Worm (Caenorhabditis elegans) whole organism, late embryonic: Measurements from ENCODE around the gene thoc-2.

Experiments
- F13H6.1 ChIP-seq: sonication (generic microtip); optimal IDR thresholded peaks from 2 replicates; lab custom pipeline; 2016; ENCODE audit warnings: missing genetic modification characterization, missing compliant biosample characterization
- ama-1 ChIP-seq: fragments of 150-350 bp; optimal IDR thresholded peaks from 2 replicates; lab custom pipeline; 2014
- ceh-18 ChIP-seq: sonication (generic microtip); optimal IDR thresholded peaks from 2 replicates; lab custom pipeline; 2016; ENCODE audit warnings: missing genetic modification characterization, missing compliant biosample characterization
- ceh-19 ChIP-seq: fragments of 200-800 bp; sonication (Bioruptor generic); optimal IDR thresholded peaks from 2 replicates; lab custom pipeline; 2018; ENCODE audit warnings: mild to moderate bottlenecking, missing genetic modification characterization, missing compliant biosample characterization
- ceh-22 ChIP-seq: sonication (generic microtip); optimal IDR thresholded peaks from 2 replicates; lab custom pipeline; 2017; ENCODE audit warnings: missing biosample characterization, missing genetic modification characterization
- ceh-31 ChIP-seq: sonication (generic microtip); optimal IDR thresholded peaks from 2 replicates; lab custom pipeline; 2016; ENCODE audit warnings: missing genetic modification characterization, missing compliant biosample characterization
- ceh-45 ChIP-seq: fragments of 200-800 bp; sonication (Bioruptor generic); IDR thresholded peaks from 2 replicates; pipeline ENCODE4 v1.3.6; 2022; ENCODE audit warnings: missing genetic modification reagents, missing genetic modification characterization, missing compliant biosample characterization
- ceh-6 ChIP-seq: fragments of 200-800 bp; sonication (Bioruptor generic); optimal IDR thresholded peaks from 2 replicates; lab custom pipeline; 2018; ENCODE audit warnings: mild to moderate bottlenecking, missing genetic modification characterization, missing compliant biosample characterization
- che-1 ChIP-seq: sonication (generic microtip); optimal IDR thresholded peaks from 2 replicates; lab custom pipeline; 2016; ENCODE audit warnings: mild to moderate bottlenecking, missing genetic modification characterization, missing compliant biosample characterization
- dmd-4 ChIP-seq: sonication (generic microtip); optimal IDR thresholded peaks from 2 replicates; lab custom pipeline; 2016; ENCODE audit warnings: borderline replicate concordance, missing genetic modification characterization, missing compliant biosample characterization
- dve-1 ChIP-seq: sonication (generic microtip); optimal IDR thresholded peaks from 2 replicates; lab custom pipeline; 2017; ENCODE audit warnings: antibody characterized with exemption, mild to moderate bottlenecking, missing genetic modification characterization, missing compliant biosample characterization
- eyg-1 ChIP-seq: sonication (generic microtip); optimal IDR thresholded peaks from 2 replicates; lab custom pipeline; 2016; ENCODE audit warnings: missing genotype, missing genetic modification characterization, missing compliant biosample characterization
- fkh-6 ChIP-seq: sonication (generic microtip); optimal IDR thresholded peaks from 2 replicates; lab custom pipeline; 2016; ENCODE audit warnings: missing genetic modification characterization, missing compliant biosample characterization
- gmeb-2 ChIP-seq: sonication (generic microtip); optimal IDR thresholded peaks from 2 replicates; lab custom pipeline; 2016; ENCODE audit warnings: missing genetic modification characterization, inconsistent platforms, missing compliant biosample characterization
- hlh-13 ChIP-seq: fragments of 200-800 bp; sonication (Bioruptor generic); optimal IDR thresholded peaks from 2 replicates; lab custom pipeline; 2018; ENCODE audit warnings: mild to moderate bottlenecking, missing genetic modification characterization, missing compliant biosample characterization
- hlh-15 ChIP-seq: sonication (generic microtip); optimal IDR thresholded peaks from 2 replicates; lab custom pipeline; 2016; ENCODE audit warnings: missing genetic modification characterization, missing compliant biosample characterization
- hlh-30 ChIP-seq: sonication (generic microtip); optimal IDR thresholded peaks from 2 replicates; lab custom pipeline; 2017; ENCODE audit warnings: antibody characterized with exemption, missing genetic modification characterization, missing compliant biosample characterization; ENCODE audit not compliant: insufficient read depth
- hlh-8 ChIP-seq: sonication (generic microtip); optimal IDR thresholded peaks from 2 replicates; lab custom pipeline; 2016; ENCODE audit warnings: missing genotype, missing genetic modification characterization, missing compliant biosample characterization
- lin-11 ChIP-seq: fragments of 200-800 bp; sonication (Bioruptor generic); optimal IDR thresholded peaks from 2 replicates; lab custom pipeline; 2018; ENCODE audit warnings: mild to moderate bottlenecking, missing genetic modification characterization, missing compliant biosample characterization
- madf-2 ChIP-seq: sonication (generic microtip); optimal IDR thresholded peaks from 2 replicates; lab custom pipeline; 2017; ENCODE audit warnings: missing genetic modification characterization, missing compliant biosample characterization
- nfya-1 ChIP-seq: sonication (generic microtip); optimal IDR thresholded peaks from 2 replicates; lab custom pipeline; 2017; ENCODE audit warnings: missing genetic modification characterization, mild to moderate bottlenecking, missing compliant biosample characterization, antibody characterized with exemption, moderate library complexity
- nhr-11 ChIP-seq: fragments of 150-350 bp; optimal IDR thresholded peaks from 2 replicates; lab custom pipeline; 2014; ENCODE audit warnings: missing biosample characterization, missing genetic modification characterization
- odd-2 ChIP-seq: sonication (generic microtip); optimal IDR thresholded peaks from 2 replicates; lab custom pipeline; 2017; ENCODE audit warnings: antibody characterized with exemption, mild to moderate bottlenecking, missing genetic modification characterization, missing compliant biosample characterization
- pag-3 ChIP-seq: sonication (generic microtip); optimal IDR thresholded peaks from 2 replicates; lab custom pipeline; 2016; ENCODE audit warnings: missing compliant biosample characterization, missing genetic modification characterization, borderline replicate concordance
- pat-9 ChIP-seq: fragments of 200-800 bp; sonication (Bioruptor generic); optimal IDR thresholded peaks from 2 replicates; lab custom pipeline; 2018; ENCODE audit warnings: mild to moderate bottlenecking, missing genetic modification characterization, moderate library complexity, missing compliant biosample characterization
- pha-2 ChIP-seq: sonication (generic microtip); optimal IDR thresholded peaks from 2 replicates; lab custom pipeline; 2017; ENCODE audit warnings: mild to moderate bottlenecking, missing genetic modification characterization, missing compliant biosample characterization
- ref-2 ChIP-seq: sonication (generic microtip); optimal IDR thresholded peaks from 2 replicates; lab custom pipeline; 2016; ENCODE audit warnings: missing genetic modification characterization, missing compliant biosample characterization
- rnt-1 ChIP-seq: sonication (generic microtip); optimal IDR thresholded peaks from 2 replicates; lab custom pipeline; 2016; ENCODE audit warnings: missing genetic modification characterization, missing compliant biosample characterization
- sdc-2 ChIP-seq: sonication (generic microtip); optimal IDR thresholded peaks from 2 replicates; lab custom pipeline; 2016; ENCODE audit warnings: missing genotype, missing genetic modification characterization, missing compliant biosample characterization
- sox-2 ChIP-seq: fragments of 200-800 bp; sonication (Bioruptor generic); IDR thresholded peaks from 2 replicates; pipeline ENCODE4 v1.3.6; 2022; ENCODE audit warnings: missing genetic modification reagents, missing genetic modification characterization, missing compliant biosample characterization
- sox-4 ChIP-seq: sonication (generic microtip); optimal IDR thresholded peaks from 2 replicates; lab custom pipeline; 2017; ENCODE audit warnings: mild to moderate bottlenecking, missing genetic modification characterization, inconsistent platforms, missing compliant biosample characterization
- tbx-2 ChIP-seq: sonication (generic microtip); optimal IDR thresholded peaks from 2 replicates; lab custom pipeline; 2016; ENCODE audit warnings: missing genetic modification characterization, missing compliant biosample characterization
- tbx-7 ChIP-seq: sonication (generic microtip); optimal IDR thresholded peaks from 2 replicates; lab custom pipeline; 2016; ENCODE audit warnings: missing genotype, missing genetic modification characterization, missing compliant biosample characterization
- unc-3 ChIP-seq, 2 experiments: fragments of 200-800 bp in 1 of 2; sonication (Bioruptor generic) in 1 of 2; sonication (generic microtip) in 1 of 2; conservative IDR thresholded peaks in 1 of 2; optimal IDR thresholded peaks in 1 of 2; 2 replicates each; pipeline versions ENCODE4 v1.3.6 to Lab custom; 2016 to 2022; ENCODE audit warnings: missing compliant biosample characterization in 2 of 2, missing genetic modification characterization in 2 of 2, missing genetic modification reagents in 1 of 2
- unc-42 ChIP-seq: sonication (generic microtip); optimal IDR thresholded peaks from 2 replicates; lab custom pipeline; 2016; ENCODE audit warnings: missing genotype, missing genetic modification characterization, missing compliant biosample characterization
- unc-55 ChIP-seq: sonication (generic microtip); optimal IDR thresholded peaks from 2 replicates; lab custom pipeline; 2017; ENCODE audit warnings: missing biosample characterization, missing genetic modification reagents, missing genetic modification characterization
- ztf-16 ChIP-seq: sonication (generic microtip); optimal IDR thresholded peaks from 2 replicates; lab custom pipeline; 2017; ENCODE audit warnings: missing genetic modification characterization, missing compliant biosample characterization

The thoc-2 gene

DNA sequence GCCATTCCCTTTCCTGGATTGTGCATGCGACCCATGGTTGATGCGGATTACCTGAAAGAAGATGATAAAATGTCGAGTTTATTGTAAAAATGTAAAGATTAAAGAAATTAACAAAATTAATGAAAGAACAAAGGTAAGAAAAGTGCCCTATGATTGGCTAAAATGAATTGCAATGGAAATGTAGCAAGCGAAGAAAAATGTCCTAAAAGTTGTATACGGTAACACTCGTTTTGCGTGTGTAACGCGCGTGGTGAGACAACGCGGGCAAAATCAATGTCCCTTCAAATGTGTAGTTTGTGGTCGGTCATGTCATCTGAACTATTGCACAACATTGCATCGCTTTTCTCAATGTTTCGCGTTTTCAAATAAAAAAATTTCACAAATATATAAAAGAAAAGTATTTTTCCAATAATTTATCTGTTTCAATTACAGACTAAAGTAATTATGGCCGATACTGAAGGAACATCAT is 7.1 kb downstream of the thoc-2 start, which contains the start of the genes rps-13 and nfx-1 (continued):
- TF ChIP-seq ref-2 (tag; lab: Kevin White, UChicago): peak; percentile 35
- TF ChIP-seq tbx-2 (tag; lab: Kevin White, UChicago): peak; percentile 46
- TF ChIP-seq gmeb-2 (tag; lab: Kevin White, UChicago): no peak
- TF ChIP-seq rnt-1: peak; percentile 66
- TF ChIP-seq ceh-31 (tag; lab: Kevin White, UChicago): peak; percentile 61
- peak; percentile 50 for TF ChIP-seq ceh-18
- TF ChIP-seq nfya-1 (tag; lab: Kevin White, UChicago): peak; percentile 93
- peak; percentile 78 for TF ChIP-seq hlh-30 (tag; lab: Kevin White, UChicago)
- no peak for TF ChIP-seq fkh-6
- TF ChIP-seq lin-11 (tag; lab: Kevin White, UChicago): no peak
- TF ChIP-seq che-1 (tag; lab: Kevin White, UChicago): no peak
- TF ChIP-seq sox-2 (GFP tag; lab: Robert Waterston, UW): no peak
- no peak for TF ChIP-seq madf-2 (tag; lab: Kevin White, UChicago)
- TF ChIP-seq unc-42 (tag; lab: Kevin White, UChicago): peak; percentile 38
- no peak for TF ChIP-seq ceh-19
- TF ChIP-seq odd-2 (tag; lab: Kevin White, UChicago): no peak
- no peak for TF ChIP-seq tbx-7 (tag; lab: Kevin White, UChicago)
- TF ChIP-seq sdc-2 (tag; lab: Kevin White, UChicago): no peak
- peak; percentile 57 for TF ChIP-seq unc-55
- TF ChIP-seq hlh-15: no peak
- TF ChIP-seq ceh-22 (tag; lab: Kevin White, UChicago): no peak
- no peak for TF ChIP-seq hlh-13 (GFP tag; lab: Kevin White, UChicago)
- TF ChIP-seq ceh-45 (GFP tag; lab: Robert Waterston, UW): no peak
- TF ChIP-seq dve-1 (tag; lab: Kevin White, UChicago): peak; percentile 14

DNA sequence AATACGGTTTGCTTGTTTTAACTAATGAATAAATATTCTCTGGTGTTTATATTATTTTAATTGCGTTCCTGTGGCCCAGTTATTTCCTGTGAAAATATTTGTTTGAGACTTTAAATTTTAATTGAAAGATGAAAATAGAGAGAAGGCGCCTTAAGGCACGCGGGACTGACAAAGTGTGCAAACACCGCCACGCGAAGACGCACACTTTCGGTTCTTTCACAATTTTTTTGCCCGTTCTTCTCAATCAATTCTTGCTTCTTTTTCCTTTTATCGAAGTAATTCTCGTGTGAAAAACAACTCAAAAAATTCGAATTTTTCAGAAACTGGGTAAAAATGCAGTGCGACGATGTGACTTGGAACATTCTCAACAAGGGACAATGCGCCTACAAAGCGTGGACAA is 11.3 kb downstream of the thoc-2 start, which contains the start of gene C16A3.6:
Gene C16A3.6 (plus strand): TSS at position 84 of the 400 bp plus-strand sequence.
- no peak for TF ChIP-seq pag-3 (tag; lab: Kevin White, UChicago)
- peak; percentile 25 for TF ChIP-seq hlh-30 (tag; lab: Kevin White, UChicago)

DNA sequence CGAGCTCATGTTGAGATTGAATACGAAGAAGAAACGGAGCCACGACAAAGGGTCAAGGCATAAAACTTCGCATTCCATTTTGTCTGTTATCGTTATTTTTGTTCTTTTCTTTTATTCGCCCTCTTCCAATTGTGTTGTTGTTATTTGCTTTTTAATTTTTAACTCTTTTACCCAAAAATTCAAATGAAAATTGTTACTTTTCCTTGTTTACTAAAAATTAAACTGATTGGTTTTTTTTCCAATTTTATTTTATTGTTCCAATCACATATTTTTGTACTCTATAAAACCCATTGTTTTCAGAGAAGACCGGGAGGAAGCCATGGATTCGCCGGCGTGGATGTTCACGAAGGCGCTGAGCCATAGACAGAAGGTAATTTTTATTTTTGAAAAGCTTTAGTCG is 12.6 kb downstream of the thoc-2 start, which contains the start of gene C16A3.5:
Gene C16A3.5 (plus strand): TSS at position 301 of the 400 bp plus-strand sequence.
- TF ChIP-seq fkh-6 (no peak), ama-1 (no peak), hlh-8 (no peak), eyg-1 (no peak), rnt-1 (no peak), ztf-16 (no peak), unc-3 (GFP tag; conservative IDR thresholded peaks at IDR 0.05; lab: Robert Waterston, UW) (no peak), unc-3 (tag; optimal IDR thresholded peaks at IDR 0.05; lab: Kevin White, UChicago) (no peak), pat-9 (tag; lab: Kevin White, UChicago) (no peak), che-1 (tag; lab: Kevin White, UChicago) (no peak), pha-2 (no peak), tbx-7 (tag; lab: Kevin White, UChicago) (no peak), unc-55 (no peak), F13H6.1 (tag; lab: Kevin White, UChicago) (no peak), hlh-15 (no peak), dmd-4 (tag; lab: Kevin White, UChicago) (no peak), nfya-1 (tag; lab: Kevin White, UChicago) (no peak)

DNA sequence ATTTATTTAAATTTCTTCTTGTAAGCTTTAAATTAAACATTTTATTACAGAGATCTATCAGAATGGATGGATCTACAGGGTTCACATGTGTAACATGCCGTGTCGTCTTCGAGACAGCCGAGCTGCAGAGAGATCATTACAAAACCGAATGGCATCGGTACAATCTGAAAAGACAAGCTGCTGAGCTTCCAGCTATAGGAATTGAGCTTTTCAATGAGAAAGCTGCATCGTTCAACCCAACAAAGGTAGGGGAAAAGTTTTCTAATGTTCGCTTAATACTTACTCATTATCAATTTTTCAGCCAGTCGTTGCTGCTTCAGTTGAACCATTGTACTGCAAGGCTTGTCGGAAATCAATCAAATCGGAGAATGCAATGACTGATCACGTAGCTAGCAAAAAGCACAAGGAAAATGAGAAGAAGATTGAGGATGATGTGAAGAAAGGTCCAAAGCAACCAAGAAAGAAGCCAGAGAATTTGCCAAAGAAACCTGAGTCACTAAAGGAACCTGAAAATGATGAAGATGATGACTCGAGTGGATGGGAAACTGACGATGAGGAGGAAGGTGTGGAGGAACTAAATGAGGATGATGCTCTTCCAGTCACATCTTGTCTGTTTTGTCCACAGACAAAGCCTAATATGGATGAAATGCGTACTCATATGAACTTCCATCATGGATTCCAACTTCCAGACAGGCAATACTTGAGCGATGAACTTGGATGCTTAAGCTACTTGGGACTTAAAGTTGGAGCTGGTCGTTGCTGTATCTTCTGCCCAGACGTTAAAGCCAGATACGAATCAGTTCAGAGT is 13.9 kb downstream of the thoc-2 start, which contains the start of gene znf-622:
Gene znf-622 (plus strand): TSS at position 51 of the 808 bp plus-strand sequence.
- no peak for TF ChIP-seq dmd-4 (tag; lab: Kevin White, UChicago)
- TF ChIP-seq ceh-6: no peak
- no peak for TF ChIP-seq sox-4 (tag; lab: Kevin White, UChicago)
- TF ChIP-seq nhr-11: no peak
